Fruit fly (Drosophila melanogaster): Measurements from ENCODE around the gene Cyp4e3.

Cyp4e3 gene

DNA sequence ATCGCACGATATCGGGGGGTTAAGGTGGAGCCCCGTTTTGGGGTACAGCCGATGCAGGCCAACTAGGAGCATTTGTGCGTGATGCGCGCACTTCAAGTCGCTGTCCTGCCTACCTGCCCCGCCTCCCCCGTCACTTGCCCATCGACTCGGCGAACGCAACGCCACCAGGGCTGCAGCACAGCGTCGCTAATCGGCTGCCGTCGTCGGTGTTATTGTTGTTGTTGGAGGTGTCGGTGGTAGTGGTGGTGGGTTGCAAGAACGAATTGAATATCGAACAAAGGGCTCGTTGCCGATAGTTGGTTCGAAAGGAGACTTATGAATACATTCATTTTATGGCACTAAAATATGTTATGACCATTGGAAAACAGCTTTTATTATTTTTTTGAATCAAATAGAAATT, 9.0 kb upstream of the Cyp4e3 start (continued):
- TF ChIP-seq CG17359 (tag; optimal IDR thresholded peaks at IDR 0.05) (peak; percentile 42), Nf-YC (tag; optimal IDR thresholded peaks at IDR 0.05) (peak; percentile 42), TFAM (GFP tag; optimal IDR thresholded peaks at IDR 0.05) (no peak), mam (GFP tag; optimal IDR thresholded peaks at IDR 0.05) (peak; percentile 71), al (GFP tag; IDR thresholded peaks at IDR 0.05) (peak; percentile 58), chif (GFP tag; optimal IDR thresholded peaks at IDR 0.05) (peak in 1 of 2 experiments; percentile 23), ab (GFP tag; optimal IDR thresholded peaks at IDR 0.05) (no peak), CG11085 (GFP tag; IDR thresholded peaks at IDR 0.05) (peak; percentile 77), CG30403 (GFP tag; optimal IDR thresholded peaks at IDR 0.05) (peak; percentile 52), Nf-YA (GFP tag; IDR thresholded peaks at IDR 0.05) (peak; percentile 54; the same call in 1 of the 2 replicates), Stat92E (GFP tag; optimal IDR thresholded peaks at IDR 0.05) (no peak), dysf (GFP tag; IDR thresholded peaks at IDR 0.05) (peak; percentile 42), CG10366 (GFP tag; IDR thresholded peaks at IDR 0.05) (peak; percentile 76), Usf (GFP tag; optimal IDR thresholded peaks at IDR 0.05) (no peak), stc (GFP tag; IDR thresholded peaks at IDR 0.05) (peak; percentile 5; the same call in 1 of the 2 replicates), zf30C (GFP tag; optimal IDR thresholded peaks at IDR 0.05) (peak; percentile 42), her (GFP tag; optimal IDR thresholded peaks at IDR 0.05) (peak; percentile 57), E2f2 (GFP tag; IDR thresholded peaks at IDR 0.05) (no peak; the same call in none of the 2 replicates), Hr51 (GFP tag; optimal IDR thresholded peaks at IDR 0.05) (peak in 1 of 2 experiments; percentile 57), Awh (GFP tag; IDR thresholded peaks at IDR 0.05) (0 out of 2 replicates have a peak, but pooled peaks have one; percentile 12), Med (GFP tag) (peak; percentile 96), CG11560 (tag; IDR thresholded peaks at IDR 0.05) (peak; percentile 71; the same call in 2 of the 3 replicates), CG7556 (GFP tag; optimal IDR thresholded peaks at IDR 0.05) (no peak), B-H1 (GFP tag; IDR thresholded peaks at IDR 0.05) (peak; percentile 34; the same call in 2 of the 3 replicates), CG8765 (GFP tag; IDR thresholded peaks at IDR 0.05) (peak; percentile 81), CG17912 (GFP tag; optimal IDR thresholded peaks at IDR 0.05) (peak; percentile 65), sna (GFP tag; IDR thresholded peaks at IDR 0.05; ENCODE audit: partially characterized antibody) (peak; percentile 87), nerfin-1 (tag; optimal IDR thresholded peaks at IDR 0.05) (peak; percentile 24), CG17612 (GFP tag; IDR thresholded peaks at IDR 0.05) (no peak), CG10565 (GFP tag; optimal IDR thresholded peaks at IDR 0.05) (no peak), unc-4 (GFP tag; IDR thresholded peaks at IDR 0.05; ENCODE audit: partially characterized antibody) (peak; percentile 95), mirr (GFP tag; optimal IDR thresholded peaks at IDR 0.05) (peak; percentile 64), corto (GFP tag; optimal IDR thresholded peaks at IDR 0.05) (no peak), yki (optimal IDR thresholded peaks at IDR 0.05) (no peak), pnt (GFP tag; optimal IDR thresholded peaks at IDR 0.05) (no peak), nerfin-2 (GFP tag; IDR thresholded peaks at IDR 0.05; ENCODE audit: partially characterized antibody) (peak; percentile 87), btn (GFP tag; optimal IDR thresholded peaks at IDR 0.05) (no peak), Vsx1 (GFP tag; optimal IDR thresholded peaks at IDR 0.05) (no peak), sima (GFP tag; optimal IDR thresholded peaks at IDR 0.05) (no peak), jing (GFP tag; optimal IDR thresholded peaks at IDR 0.05) (no peak), toy (GFP tag; IDR thresholded peaks at IDR 0.05) (0 out of 2 replicates have a peak, but pooled peaks have one; percentile 14), danr (GFP tag; IDR thresholded peaks at IDR 0.05) (peak; percentile 25; the same call in 1 of the 2 replicates), CG9437 (GFP tag; optimal IDR thresholded peaks at IDR 0.05) (no peak), vfl (GFP tag; optimal IDR thresholded peaks at IDR 0.05) (peak; percentile 26), tio (GFP tag; optimal IDR thresholded peaks at IDR 0.05) (no peak), zfh1 (GFP tag; IDR thresholded peaks at IDR 0.05) (peak; percentile 79), gce (GFP tag; IDR thresholded peaks at IDR 0.05) (no peak), CG6813 (GFP tag; optimal IDR thresholded peaks at IDR 0.05) (peak; percentile 11), wor (GFP tag; IDR thresholded peaks at IDR 0.05) (no peak), Camta (GFP tag; optimal IDR thresholded peaks at IDR 0.05) (no peak), CG17568 (GFP tag; optimal IDR thresholded peaks at IDR 0.05) (no peak)

All from whole organism, embryonic.